Worm (Caenorhabditis elegans) whole organism, mixed stage, embryonic: ENCODE data around the gene nspc-9.

Experiments used
- blmp-1 ChIP-seq: fragments of 150-350 bp; optimal IDR thresholded peaks from 2 replicates; lab custom pipeline; 2014; ENCODE audit warnings: missing biosample characterization, missing genetic modification characterization
- hlh-1 ChIP-seq: fragments of 150-350 bp; optimal IDR thresholded peaks from 2 replicates; lab custom pipeline; 2014; ENCODE audit warnings: missing biosample characterization, missing genetic modification reagents, missing genetic modification characterization
- mab-5 ChIP-seq: fragments of 150-350 bp; optimal IDR thresholded peaks from 2 replicates; lab custom pipeline; 2014; ENCODE audit warnings: missing biosample characterization, missing genetic modification characterization
- nhr-76 ChIP-seq: sonication (generic microtip); optimal IDR thresholded peaks from 2 replicates; lab custom pipeline; 2017; ENCODE audit warnings: missing biosample characterization, missing genetic modification characterization
- pha-4 ChIP-seq: fragments of 150-350 bp; optimal IDR thresholded peaks from 2 replicates; lab custom pipeline; 2018; ENCODE audit warnings: missing biosample characterization, missing genetic modification reagents, missing genetic modification characterization

DNA sequence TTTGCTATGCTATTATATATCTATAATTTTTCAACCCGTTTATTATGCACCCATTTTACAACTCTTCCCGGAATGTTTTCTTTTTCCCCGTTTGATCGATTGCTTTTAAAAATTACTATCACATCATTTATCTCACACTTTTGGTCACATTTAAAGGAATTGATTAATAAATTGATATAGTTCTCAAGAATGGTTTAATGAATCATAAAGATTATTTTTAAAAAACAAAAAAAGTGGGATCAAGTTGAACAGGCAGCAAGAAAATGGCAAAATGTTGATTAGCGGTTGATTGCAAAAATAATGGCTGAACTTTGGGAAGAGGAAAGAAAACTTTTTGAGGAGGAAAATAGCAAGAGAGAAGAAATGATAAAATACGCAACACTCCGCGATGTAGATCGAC lies 43.3 kb downstream of the nspc-9 start, which contains the start of gene W06D11.5:
- no peak for TF ChIP-seq blmp-1 (tag; lab: Kevin White, UChicago)
- TF ChIP-seq pha-4 (tag; lab: Kevin White, UChicago), result no peak
- no peak for TF ChIP-seq hlh-1
- TF ChIP-seq mab-5, result no peak
- TF ChIP-seq nhr-76, result no peak
